Worm (Caenorhabditis elegans) whole organism, midembryonic: ENCODE measurements around the gene T27A1.2.

Experiments
- T22C8.4 ChIP-seq: fragments of 200-800 bp; sonication (Bioruptor generic); IDR thresholded peaks from 2 replicates; pipeline ENCODE4 v1.3.6; 2022; ENCODE audit warnings: missing genetic modification characterization, missing compliant biosample characterization
- flt-1 ChIP-seq: fragments of 200-800 bp; sonication (Bioruptor generic); IDR thresholded peaks from 2 replicates; pipeline ENCODE4 v1.3.6; 2022; ENCODE audit warnings: missing genetic modification characterization, missing compliant biosample characterization
- klf-2 ChIP-seq: fragments of 200-800 bp; sonication (Bioruptor generic); conservative IDR thresholded peaks from 2 replicates; pipeline ENCODE4 v1.3.6; 2022; ENCODE audit warnings: missing genetic modification reagents, missing genetic modification characterization, missing compliant biosample characterization
- med-1 ChIP-seq: sonication (generic microtip); optimal IDR thresholded peaks from 2 replicates; lab custom pipeline; 2017; ENCODE audit warnings: missing genetic modification characterization, mild to moderate bottlenecking, missing compliant biosample characterization, antibody characterized with exemption, missing genetic modification reagents; ENCODE audit not compliant: insufficient read depth
- ztf-23 ChIP-seq: fragments of 200-800 bp; sonication (Bioruptor generic); IDR thresholded peaks from 2 replicates; pipeline ENCODE4 v1.3.6; 2022; ENCODE audit warnings: missing genetic modification reagents, missing genetic modification characterization, missing compliant biosample characterization
- ztf-29 ChIP-seq: fragments of 200-800 bp; sonication (Bioruptor generic); IDR thresholded peaks from 2 replicates; pipeline ENCODE4 v1.3.6; 2022; ENCODE audit warnings: missing genetic modification reagents, missing genetic modification characterization, missing compliant biosample characterization

ce11 chrII:508603-509002 is 28.1 kb downstream of the T27A1.2 start:
- TF ChIP-seq ztf-29 (GFP tag; lab: Robert Waterston, UW): no peak
- no peak for TF ChIP-seq klf-2 (GFP tag; lab: Robert Waterston, UW)
- TF ChIP-seq ztf-23 (GFP tag; lab: Robert Waterston, UW): no peak
- TF ChIP-seq T22C8.4: no peak
- TF ChIP-seq med-1 (GFP tag; lab: Kevin White, UChicago): no peak
- TF ChIP-seq flt-1 (GFP tag; lab: Robert Waterston, UW): no peak
